Worm (Caenorhabditis elegans) whole organism, L2 larva: ENCODE measurements around the gene nduf-11.

Experiments
- C34F6.9 ChIP-seq: fragments of 150-350 bp; optimal IDR thresholded peaks from 2 replicates; lab custom pipeline; 2014; ENCODE audit warnings: missing biosample characterization, missing genetic modification characterization
- R02D3.7 ChIP-seq: fragments of 150-350 bp; optimal IDR thresholded peaks from 2 replicates; lab custom pipeline; 2014; ENCODE audit warnings: missing biosample characterization, missing genetic modification characterization
- Y55F3AM.14 ChIP-seq: fragments of 200-800 bp; sonication (Bioruptor generic); optimal IDR thresholded peaks from 2 replicates; lab custom pipeline; 2018; ENCODE audit warnings: mild to moderate bottlenecking, missing genetic modification characterization, missing compliant biosample characterization
- alr-1 ChIP-seq: fragments of 150-350 bp; optimal IDR thresholded peaks from 2 replicates; lab custom pipeline; 2014; ENCODE audit warnings: missing biosample characterization, missing genetic modification characterization
- ceh-16 ChIP-seq: fragments of 150-350 bp; optimal IDR thresholded peaks from 2 replicates; lab custom pipeline; 2014; ENCODE audit warnings: missing biosample characterization, missing genetic modification characterization
- ceh-82 ChIP-seq: fragments of 150-350 bp; optimal IDR thresholded peaks from 2 replicates; lab custom pipeline; 2014; ENCODE audit warnings: missing biosample characterization, missing genetic modification characterization
- crh-2 ChIP-seq: sonication (generic microtip); optimal IDR thresholded peaks from 2 replicates; lab custom pipeline; 2017; ENCODE audit warnings: missing biosample characterization, missing genetic modification characterization
- dmd-4 ChIP-seq: sonication (generic microtip); optimal IDR thresholded peaks from 2 replicates; lab custom pipeline; 2017; ENCODE audit warnings: missing biosample characterization, missing genetic modification characterization
- egl-27 ChIP-seq: sonication (generic microtip); optimal IDR thresholded peaks from 3 replicates; lab custom pipeline; 2017; ENCODE audit warnings: missing biosample characterization, missing genetic modification reagents, missing genetic modification characterization
- elt-3 ChIP-seq: sonication (generic microtip); optimal IDR thresholded peaks from 2 replicates; lab custom pipeline; 2017; ENCODE audit warnings: missing biosample characterization, missing genetic modification characterization
- fos-1 ChIP-seq: fragments of 150-350 bp; optimal IDR thresholded peaks from 2 replicates; lab custom pipeline; 2014; ENCODE audit warnings: missing biosample characterization, missing genetic modification characterization
- gmeb-1 ChIP-seq: fragments of 150-350 bp; optimal IDR thresholded peaks from 2 replicates; lab custom pipeline; 2014; ENCODE audit warnings: missing biosample characterization, missing genetic modification characterization
- lin-13 ChIP-seq: fragments of 150-350 bp; optimal IDR thresholded peaks from 2 replicates; lab custom pipeline; 2014; ENCODE audit warnings: missing biosample characterization, missing genetic modification reagents, missing genetic modification characterization
- lin-39 ChIP-seq: fragments of 150-350 bp; optimal IDR thresholded peaks from 2 replicates; lab custom pipeline; 2014; ENCODE audit warnings: missing biosample characterization, missing genetic modification reagents, missing genetic modification characterization
- mab-5 ChIP-seq: fragments of 150-350 bp; optimal IDR thresholded peaks from 2 replicates; lab custom pipeline; 2014; ENCODE audit warnings: missing biosample characterization, missing genetic modification characterization
- mbf-1 ChIP-seq: sonication (generic microtip); optimal IDR thresholded peaks from 2 replicates; lab custom pipeline; 2017; ENCODE audit warnings: missing biosample characterization, missing genetic modification characterization
- mdl-1 ChIP-seq, 2 experiments: fragments of 150-350 bp in 1 of 2; sonication (generic microtip) in 1 of 2; optimal IDR thresholded peaks; 2 replicates each; lab custom pipeline; 2017; ENCODE audit warnings: missing biosample characterization in 2 of 2, missing genetic modification characterization in 2 of 2
- nhr-10 ChIP-seq: sonication (generic microtip); optimal IDR thresholded peaks from 2 replicates; lab custom pipeline; 2017; ENCODE audit warnings: missing biosample characterization, missing genetic modification characterization
- nhr-11 ChIP-seq: fragments of 150-350 bp; optimal IDR thresholded peaks from 2 replicates; lab custom pipeline; 2014; ENCODE audit warnings: missing biosample characterization, missing genetic modification characterization
- nhr-12 ChIP-seq: fragments of 150-350 bp; optimal IDR thresholded peaks from 2 replicates; lab custom pipeline; 2014; ENCODE audit warnings: missing biosample characterization, missing genetic modification characterization
- nhr-129 ChIP-seq: fragments of 150-350 bp; optimal IDR thresholded peaks from 2 replicates; lab custom pipeline; 2014; ENCODE audit warnings: missing biosample characterization, missing genetic modification characterization
- nhr-21 ChIP-seq: fragments of 150-350 bp; optimal IDR thresholded peaks from 2 replicates; lab custom pipeline; 2014; ENCODE audit warnings: missing biosample characterization, missing genetic modification characterization
- nhr-237 ChIP-seq: fragments of 150-350 bp; optimal IDR thresholded peaks from 2 replicates; lab custom pipeline; 2014; ENCODE audit warnings: missing biosample characterization, missing genetic modification characterization
- nhr-77 ChIP-seq: fragments of 150-350 bp; optimal IDR thresholded peaks from 2 replicates; lab custom pipeline; 2014; ENCODE audit warnings: missing biosample characterization, missing genetic modification characterization
- peb-1 ChIP-seq: fragments of 150-350 bp; optimal IDR thresholded peaks from 2 replicates; lab custom pipeline; 2014; ENCODE audit warnings: missing biosample characterization, missing genetic modification characterization
- sem-4 ChIP-seq: fragments of 150-350 bp; optimal IDR thresholded peaks from 2 replicates; lab custom pipeline; 2014; ENCODE audit warnings: missing biosample characterization, missing genetic modification reagents, missing genetic modification characterization
- skn-1 ChIP-seq: sonication (generic microtip); optimal IDR thresholded peaks from 2 replicates; lab custom pipeline; 2017; ENCODE audit warnings: missing biosample characterization, missing genetic modification characterization
- sma-3 ChIP-seq: sonication (generic microtip); optimal IDR thresholded peaks from 2 replicates; lab custom pipeline; 2016; ENCODE audit warnings: missing genetic modification reagents, missing genetic modification characterization, missing compliant biosample characterization
- sma-9 ChIP-seq, 2 experiments: fragments of 150-350 bp in 1 of 2; sonication (generic microtip) in 1 of 2; optimal IDR thresholded peaks; 2 replicates each; lab custom pipeline; 2014 to 2016; ENCODE audit warnings: missing genetic modification characterization in 2 of 2, mild to moderate bottlenecking in 1 of 2, missing biosample characterization in 1 of 2, missing compliant biosample characterization in 1 of 2, missing genetic modification reagents in 1 of 2, moderate library complexity in 1 of 2
- snpc-4 ChIP-seq: fragments of 150-350 bp; optimal IDR thresholded peaks from 2 replicates; lab custom pipeline; 2014; ENCODE audit warnings: missing biosample characterization, missing genetic modification characterization
- unc-39 ChIP-seq: fragments of 150-350 bp; optimal IDR thresholded peaks from 2 replicates; lab custom pipeline; 2014; ENCODE audit warnings: missing biosample characterization, missing genetic modification characterization
- unc-55 ChIP-seq: fragments of 150-350 bp; sonication (generic microtip); optimal IDR thresholded peaks from 3 replicates; lab custom pipeline; 2014; ENCODE audit warnings: missing biosample characterization, missing genetic modification reagents, missing genetic modification characterization
- unc-62 ChIP-seq: fragments of 150-350 bp; optimal IDR thresholded peaks from 2 replicates; lab custom pipeline; 2014; ENCODE audit warnings: missing biosample characterization, missing genetic modification reagents, missing genetic modification characterization
- zag-1 ChIP-seq: fragments of 150-350 bp; optimal IDR thresholded peaks from 2 replicates; lab custom pipeline; 2014; ENCODE audit warnings: missing biosample characterization, missing genetic modification characterization
- ztf-1 ChIP-seq: fragments of 200-800 bp; sonication (Bioruptor generic); conservative IDR thresholded peaks from 2 replicates; pipeline ENCODE4 v1.3.6; 2022; ENCODE audit warnings: missing genetic modification characterization, missing compliant biosample characterization
- ztf-11 ChIP-seq: sonication (generic microtip); optimal IDR thresholded peaks from 2 replicates; lab custom pipeline; 2017; ENCODE audit warnings: missing biosample characterization, missing genetic modification characterization
- ztf-4 ChIP-seq: fragments of 150-350 bp; optimal IDR thresholded peaks from 2 replicates; lab custom pipeline; 2014; ENCODE audit warnings: missing biosample characterization, missing genetic modification characterization

The nduf-11 gene

DNA sequence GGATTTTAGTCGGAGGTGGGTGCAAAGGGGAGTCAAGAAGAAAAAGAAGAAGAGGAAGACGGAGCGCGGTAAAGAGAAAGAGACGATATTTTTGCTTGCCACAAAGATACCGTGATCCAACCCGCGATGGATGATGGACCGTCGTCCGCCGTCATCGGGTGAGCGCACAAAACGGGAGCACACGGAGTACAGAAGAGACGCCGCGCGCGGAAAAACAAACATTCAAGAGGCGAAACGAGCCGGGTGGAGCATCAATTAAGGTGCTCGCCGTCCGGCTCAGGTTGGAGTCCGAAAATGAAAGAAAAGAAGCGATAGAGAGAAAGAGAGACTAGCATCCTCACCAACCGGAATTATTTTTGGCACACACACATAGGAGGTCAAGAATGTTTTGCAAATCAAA lies 48.4 kb upstream of the nduf-11 start:
- TF ChIP-seq R02D3.7 (tag; lab: Kevin White, UChicago), result no peak
- no peak for TF ChIP-seq nhr-129 (tag; lab: Kevin White, UChicago)
- TF ChIP-seq ceh-16 (tag; lab: Kevin White, UChicago), result no peak
- no peak for TF ChIP-seq ztf-1 (GFP tag; lab: Robert Waterston, UW)
- TF ChIP-seq sem-4, result no peak
- no peak for TF ChIP-seq alr-1 (tag; lab: Kevin White, UChicago)
- no peak for TF ChIP-seq mab-5 (tag; lab: Kevin White, UChicago)
- no peak for TF ChIP-seq ztf-4 (tag; lab: Kevin White, UChicago)
- no peak for TF ChIP-seq mdl-1 (tag; optimal IDR thresholded peaks at IDR 0.05; lab: Kevin White, UChicago)
- TF ChIP-seq fos-1 (tag; lab: Kevin White, UChicago), result no peak
- no peak for TF ChIP-seq lin-39 (tag; lab: Kevin White, UChicago)
- TF ChIP-seq elt-3 (tag; lab: Kevin White, UChicago), result no peak
- no peak for TF ChIP-seq nhr-12 (tag; lab: Kevin White, UChicago)
- no peak for TF ChIP-seq gmeb-1
- no peak for TF ChIP-seq dmd-4 (tag; lab: Kevin White, UChicago)
- no peak for TF ChIP-seq nhr-11 (tag; lab: Kevin White, UChicago)
- TF ChIP-seq ceh-82 (tag; lab: Kevin White, UChicago), result no peak
- no peak for TF ChIP-seq egl-27 (tag; lab: Kevin White, UChicago)

- no peak for TF ChIP-seq skn-1 (tag; lab: Kevin White, UChicago)
- TF ChIP-seq nhr-12 (tag; lab: Kevin White, UChicago), result no peak
- TF ChIP-seq alr-1 (tag; lab: Kevin White, UChicago), result no peak
- TF ChIP-seq R02D3.7 (tag; lab: Kevin White, UChicago), result no peak
- TF ChIP-seq ztf-11, result no peak
- no peak for TF ChIP-seq unc-55 (GFP tag; lab: Kevin White, UChicago)
- TF ChIP-seq nhr-21, result no peak
- TF ChIP-seq ceh-82 (tag; lab: Kevin White, UChicago), result no peak
- TF ChIP-seq lin-39 (tag; lab: Kevin White, UChicago), result no peak
- no peak for TF ChIP-seq peb-1 (tag; lab: Kevin White, UChicago)
- TF ChIP-seq nhr-129 (tag; lab: Kevin White, UChicago), result no peak
- no peak for TF ChIP-seq sma-9 (GFP tag; optimal IDR thresholded peaks at IDR 0.05; lab: Kevin White, UChicago)
- TF ChIP-seq sma-9 (tag; optimal IDR thresholded peaks at IDR 0.05; lab: Kevin White, UChicago), result no peak
- no peak for TF ChIP-seq nhr-10 (tag; lab: Kevin White, UChicago)
- no peak for TF ChIP-seq Y55F3AM.14 (GFP tag; lab: Kevin White, UChicago)
- no peak for TF ChIP-seq snpc-4 (tag; lab: Kevin White, UChicago)
Observed at ce11 chrII:11392390-11392789, 47.0 kb upstream of the nduf-11 start.

ce11 chrII:11390865-11391264 lies 45.4 kb upstream of the nduf-11 start, which contains the start of gene shn-1:
Gene shn-1 (minus strand): TSS chrII:11390965.
- TF ChIP-seq snpc-4 (tag; lab: Kevin White, UChicago) (no peak), lin-13 (GFP tag; lab: Kevin White, UChicago) (no peak), lin-39 (tag; lab: Kevin White, UChicago) (no peak), nhr-237 (tag; lab: Kevin White, UChicago) (no peak), skn-1 (tag; lab: Kevin White, UChicago) (no peak), nhr-10 (tag; lab: Kevin White, UChicago) (no peak), nhr-11 (tag; lab: Kevin White, UChicago) (no peak), ztf-11 (no peak), zag-1 (tag; lab: Kevin White, UChicago) (no peak), R02D3.7 (tag; lab: Kevin White, UChicago) (no peak), unc-62 (GFP tag; lab: Kevin White, UChicago) (no peak), dmd-4 (tag; lab: Kevin White, UChicago) (no peak), ceh-82 (tag; lab: Kevin White, UChicago) (no peak), crh-2 (tag; lab: Kevin White, UChicago) (no peak), unc-39 (tag; lab: Kevin White, UChicago) (no peak), mab-5 (tag; lab: Kevin White, UChicago) (no peak), sma-9 (GFP tag; optimal IDR thresholded peaks at IDR 0.05; lab: Kevin White, UChicago) (no peak), sma-9 (tag; optimal IDR thresholded peaks at IDR 0.05; lab: Kevin White, UChicago) (no peak), fos-1 (tag; lab: Kevin White, UChicago) (no peak), alr-1 (tag; lab: Kevin White, UChicago) (no peak)

DNA sequence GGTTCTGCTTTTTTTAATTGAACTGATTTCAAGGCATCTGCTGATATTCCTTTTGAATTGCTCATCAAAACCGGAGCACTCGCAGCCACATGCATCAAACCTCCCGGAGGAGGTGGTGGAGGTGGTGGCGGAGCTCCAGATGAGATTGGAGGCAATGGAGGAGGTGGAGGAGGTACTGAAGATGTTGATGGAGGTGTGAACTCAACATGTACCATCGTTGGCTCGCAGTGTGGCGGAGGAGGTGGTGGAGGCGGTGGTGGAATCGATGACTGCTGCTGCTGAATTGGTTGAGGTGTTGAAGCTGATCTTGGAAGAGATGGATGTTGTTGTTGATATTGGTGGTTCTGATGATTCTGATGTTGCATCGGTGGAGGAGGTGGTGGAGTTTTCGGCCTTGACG lies 41.5 kb upstream of the nduf-11 start:
- TF ChIP-seq egl-27 (tag; lab: Kevin White, UChicago) (no peak), sma-3 (no peak), zag-1 (tag; lab: Kevin White, UChicago) (no peak), crh-2 (tag; lab: Kevin White, UChicago) (no peak), nhr-21 (no peak), gmeb-1 (no peak), mbf-1 (tag; lab: Kevin White, UChicago) (no peak), nhr-77 (tag; lab: Kevin White, UChicago) (no peak), nhr-129 (tag; lab: Kevin White, UChicago) (no peak), ztf-4 (tag; lab: Kevin White, UChicago) (no peak), C34F6.9 (tag; lab: Kevin White, UChicago) (no peak)
